Worm (Caenorhabditis elegans) whole organism, early embryonic: ENCODE measurements around the gene R02F11.2.

Source experiments
- F13C5.2 ChIP-seq: sonication (generic microtip); optimal IDR thresholded peaks from 2 replicates; lab custom pipeline; 2017; ENCODE audit warnings: mild to moderate bottlenecking, missing genetic modification characterization, inconsistent platforms, missing compliant biosample characterization
- aly-1 ChIP-seq: sonication (generic microtip); optimal IDR thresholded peaks from 2 replicates; lab custom pipeline; 2016; ENCODE audit warnings: missing genetic modification characterization, missing compliant biosample characterization
- ama-1 ChIP-seq: fragments of 150-350 bp; optimal IDR thresholded peaks from 2 replicates; lab custom pipeline; 2014
- hmbx-1 ChIP-seq: sonication (generic microtip); optimal IDR thresholded peaks from 2 replicates; lab custom pipeline; 2016; ENCODE audit warnings: mild to moderate bottlenecking, missing genetic modification characterization, missing compliant biosample characterization
- hmg-4 ChIP-seq: fragments of 200-800 bp; sonication (Bioruptor generic); optimal IDR thresholded peaks from 2 replicates; lab custom pipeline; 2018; ENCODE audit warnings: mild to moderate bottlenecking, missing genetic modification characterization, missing compliant biosample characterization
- hnd-1 ChIP-seq: sonication (generic microtip); optimal IDR thresholded peaks from 2 replicates; lab custom pipeline; 2016; ENCODE audit warnings: missing genetic modification characterization, missing compliant biosample characterization
- pes-1 ChIP-seq: fragments of 200-800 bp; sonication (Bioruptor generic); IDR thresholded peaks from 2 replicates; pipeline ENCODE4 v1.3.6; 2022; ENCODE audit warnings: missing genetic modification reagents, missing genetic modification characterization, missing compliant biosample characterization
- sea-1 ChIP-seq: fragments of 200-800 bp; sonication (Bioruptor generic); conservative IDR thresholded peaks from 2 replicates; pipeline ENCODE4 v1.3.6; 2022; ENCODE audit warnings: missing genetic modification characterization, missing compliant biosample characterization
- tbx-11 ChIP-seq: fragments of 200-800 bp; sonication (Bioruptor generic); IDR thresholded peaks from 2 replicates; pipeline ENCODE4 v1.3.6; 2022; ENCODE audit warnings: missing genetic modification characterization, missing compliant biosample characterization

DNA sequence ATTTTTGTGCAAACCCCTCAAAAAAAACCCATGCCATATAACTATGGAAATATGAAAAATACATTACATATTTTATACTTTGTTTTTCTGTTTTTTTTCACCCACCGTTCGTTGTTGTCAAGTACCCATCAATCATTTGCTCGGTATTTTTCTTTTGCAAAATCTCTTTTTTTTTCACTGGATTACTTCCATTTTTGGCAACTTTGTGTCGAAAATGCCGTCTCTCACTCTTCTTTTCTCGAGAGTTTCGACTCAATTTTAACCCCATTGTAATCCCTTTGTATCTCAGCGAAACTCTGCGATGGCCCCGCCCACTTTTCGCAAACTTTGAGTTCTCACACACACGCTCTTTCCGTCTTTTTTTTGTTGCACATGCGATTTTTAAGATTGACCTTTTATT lies 19.3 kb upstream of the R02F11.2 start:
- TF ChIP-seq hmbx-1: no peak
- TF ChIP-seq F13C5.2 (tag; lab: Kevin White, UChicago): no peak
- TF ChIP-seq ama-1 (lab: Kevin White, UChicago): no peak
- no peak for TF ChIP-seq pes-1 (GFP tag; lab: Robert Waterston, UW)
- TF ChIP-seq aly-1 (tag; lab: Kevin White, UChicago): no peak
- TF ChIP-seq hmg-4 (GFP tag; lab: Kevin White, UChicago): no peak
- no peak for TF ChIP-seq hnd-1 (tag; lab: Kevin White, UChicago)
- no peak for TF ChIP-seq tbx-11 (GFP tag; lab: Robert Waterston, UW)
- TF ChIP-seq sea-1 (GFP tag; lab: Robert Waterston, UW): no peak
